Worm (Caenorhabditis elegans) whole organism, young adult: ENCODE measurements around the gene C23G10.1.

Source experiments
- F22D6.2 ChIP-seq: sonication (generic microtip); optimal IDR thresholded peaks from 2 replicates; lab custom pipeline; 2016; ENCODE audit warnings: mild to moderate bottlenecking, missing genetic modification characterization, missing compliant biosample characterization
- F49E8.2 ChIP-seq: sonication (generic microtip); optimal IDR thresholded peaks from 3 replicates; lab custom pipeline; 2017; ENCODE audit warnings: missing genetic modification characterization, mild to moderate bottlenecking, missing compliant biosample characterization, antibody characterized with exemption, moderate library complexity; ENCODE audit not compliant: insufficient read depth
- F52B5.7 ChIP-seq: sonication (generic microtip); optimal IDR thresholded peaks from 2 replicates; lab custom pipeline; 2016; ENCODE audit warnings: mild to moderate bottlenecking, missing genetic modification characterization, missing compliant biosample characterization
- T07F8.4 ChIP-seq: sonication (generic microtip); optimal IDR thresholded peaks from 2 replicates; lab custom pipeline; 2016; ENCODE audit warnings: mild to moderate bottlenecking, missing genetic modification characterization, moderate library complexity, missing compliant biosample characterization
- Y53G8AR.9 ChIP-seq: fragments of 200-800 bp; sonication (Bioruptor generic); conservative IDR thresholded peaks from 2 replicates; pipeline ENCODE4 v1.3.6; 2022; ENCODE audit warnings: missing genetic modification reagents, missing genetic modification characterization, missing compliant biosample characterization
- Y56A3A.18 ChIP-seq: fragments of 200-800 bp; sonication (Bioruptor generic); IDR thresholded peaks from 2 replicates; pipeline ENCODE4 v1.3.6; 2022; ENCODE audit warnings: missing genetic modification reagents, missing genetic modification characterization, missing compliant biosample characterization
- ZK185.1 ChIP-seq: sonication (generic microtip); optimal IDR thresholded peaks from 2 replicates; lab custom pipeline; 2016; ENCODE audit warnings: mild to moderate bottlenecking, missing genetic modification characterization, missing compliant biosample characterization; ENCODE audit not compliant: poor library complexity, severe bottlenecking
- ama-1 ChIP-seq, 3 experiments: fragments of 150-350 bp in 1 of 3; sonication (generic microtip) in 2 of 3; optimal IDR thresholded peaks; 2 replicates each; lab custom pipeline; 2014 to 2018; ENCODE audit warnings: missing biosample characterization in 2 of 3, missing genetic modification characterization in 2 of 3, missing genetic modification reagents in 2 of 3
- aptf-2 ChIP-seq: fragments of 200-800 bp; sonication (Bioruptor generic); conservative IDR thresholded peaks from 2 replicates; pipeline ENCODE4 v1.3.6; 2022; ENCODE audit warnings: missing genetic modification reagents, missing genetic modification characterization, missing compliant biosample characterization
- athp-1 ChIP-seq: sonication (generic microtip); optimal IDR thresholded peaks from 2 replicates; lab custom pipeline; 2017; ENCODE audit warnings: mild to moderate bottlenecking, missing genetic modification characterization, missing compliant biosample characterization
- cebp-1 ChIP-seq, 2 experiments: fragments of 200-800 bp in 1 of 2; sonication (Bioruptor generic) in 1 of 2; sonication (generic microtip) in 1 of 2; IDR thresholded peaks in 1 of 2; optimal IDR thresholded peaks in 1 of 2; 2 replicates each; pipeline versions ENCODE4 v1.3.6 to Lab custom; 2017 to 2022; ENCODE audit warnings: missing compliant biosample characterization in 2 of 2, missing genetic modification characterization in 2 of 2, mild to moderate bottlenecking in 1 of 2, missing genetic modification reagents in 1 of 2, moderate library complexity in 1 of 2
- ceh-100 ChIP-seq: fragments of 200-800 bp; sonication (Bioruptor generic); IDR thresholded peaks from 2 replicates; pipeline ENCODE4 v1.3.6; 2022; ENCODE audit warnings: missing genetic modification reagents, missing genetic modification characterization, missing compliant biosample characterization
- ceh-79 ChIP-seq: sonication (generic microtip); optimal IDR thresholded peaks from 2 replicates; lab custom pipeline; 2017; ENCODE audit warnings: mild to moderate bottlenecking, missing genetic modification characterization, missing compliant biosample characterization
- dpl-1 ChIP-seq: fragments of 150-350 bp; optimal IDR thresholded peaks from 2 replicates; lab custom pipeline; 2014; ENCODE audit warnings: missing biosample characterization, missing genetic modification reagents, missing genetic modification characterization
- ekl-4 ChIP-seq: fragments of 200-800 bp; sonication (Bioruptor generic); IDR thresholded peaks from 2 replicates; pipeline ENCODE4 v1.3.6; 2022; ENCODE audit warnings: missing genetic modification reagents, missing genetic modification characterization, missing compliant biosample characterization
- fkh-3 ChIP-seq: sonication (generic microtip); optimal IDR thresholded peaks from 2 replicates; lab custom pipeline; 2016; ENCODE audit warnings: mild to moderate bottlenecking, missing genetic modification characterization, missing compliant biosample characterization
- gei-17 ChIP-seq: fragments of 200-800 bp; sonication (Bioruptor generic); optimal IDR thresholded peaks from 2 replicates; lab custom pipeline; 2018; ENCODE audit warnings: mild to moderate bottlenecking, missing genetic modification characterization, missing compliant biosample characterization
- him-1 ChIP-seq: sonication (generic microtip); optimal IDR thresholded peaks from 2 replicates; lab custom pipeline; 2016; ENCODE audit warnings: missing genotype, missing genetic modification reagents, missing genetic modification characterization, missing compliant biosample characterization
- let-526 ChIP-seq: fragments of 200-800 bp; sonication (Bioruptor generic); IDR thresholded peaks from 2 replicates; pipeline ENCODE4 v1.3.6; 2022; ENCODE audit warnings: missing genetic modification reagents, missing genetic modification characterization, missing compliant biosample characterization
- let-607 ChIP-seq, 2 experiments: fragments of 200-800 bp in 1 of 2; sonication (Bioruptor generic) in 1 of 2; sonication (generic microtip) in 1 of 2; optimal IDR thresholded peaks; 2 replicates each; lab custom pipeline; 2016 to 2018; ENCODE audit warnings: mild to moderate bottlenecking in 2 of 2, missing compliant biosample characterization in 2 of 2, missing genetic modification characterization in 2 of 2, moderate library complexity in 2 of 2, missing genotype in 1 of 2
- lin-40 ChIP-seq: sonication (generic microtip); optimal IDR thresholded peaks from 2 replicates; lab custom pipeline; 2016; ENCODE audit warnings: missing genetic modification characterization, mild to moderate bottlenecking, missing compliant biosample characterization, missing genotype, missing genetic modification reagents
- nfyb-1 ChIP-seq: fragments of 200-800 bp; sonication (Bioruptor generic); IDR thresholded peaks from 2 replicates; pipeline ENCODE4 v1.3.6; 2022; ENCODE audit warnings: missing genetic modification reagents, missing genetic modification characterization, missing compliant biosample characterization
- nhr-120 ChIP-seq: fragments of 200-800 bp; sonication (Bioruptor generic); IDR thresholded peaks from 2 replicates; pipeline ENCODE4 v1.3.6; 2022; ENCODE audit warnings: missing genetic modification characterization, missing compliant biosample characterization
- nhr-179 ChIP-seq: sonication (generic microtip); optimal IDR thresholded peaks from 2 replicates; lab custom pipeline; 2016; ENCODE audit warnings: mild to moderate bottlenecking, missing genetic modification characterization, missing compliant biosample characterization
- nhr-27 ChIP-seq: fragments of 200-800 bp; sonication (Bioruptor generic); optimal IDR thresholded peaks from 2 replicates; lab custom pipeline; 2018; ENCODE audit warnings: mild to moderate bottlenecking, missing genetic modification characterization, moderate library complexity, missing compliant biosample characterization
- nhr-80 ChIP-seq: sonication (generic microtip); optimal IDR thresholded peaks from 2 replicates; lab custom pipeline; 2016; ENCODE audit warnings: missing genetic modification characterization, missing compliant biosample characterization
- pbrm-1 ChIP-seq: fragments of 200-800 bp; sonication (Bioruptor generic); IDR thresholded peaks from 2 replicates; pipeline ENCODE4 v1.3.6; 2022; ENCODE audit warnings: missing genetic modification reagents, missing genetic modification characterization, missing compliant biosample characterization
- rec-8 ChIP-seq, 2 experiments: sonication (generic microtip); optimal IDR thresholded peaks; 2 replicates each; lab custom pipeline; 2016; ENCODE audit warnings: mild to moderate bottlenecking in 2 of 2, missing genetic modification characterization in 2 of 2, missing genetic modification reagents in 2 of 2, missing genotype in 2 of 2, missing biosample characterization in 1 of 2, missing compliant biosample characterization in 1 of 2, moderate library complexity in 1 of 2
- repo-1 ChIP-seq: sonication (generic microtip); optimal IDR thresholded peaks from 2 replicates; lab custom pipeline; 2017; ENCODE audit warnings: mild to moderate bottlenecking, missing genetic modification characterization, missing compliant biosample characterization
- snpc-4 ChIP-seq, 5 experiments: fragments of 150-350 bp in 1 of 5; sonication (generic microtip) in 4 of 5; optimal IDR thresholded peaks; 2 replicates each; lab custom pipeline; 2014 to 2018; ENCODE audit warnings: missing genetic modification characterization in 5 of 5, missing biosample characterization in 3 of 5, antibody characterized with exemption in 2 of 5, mild to moderate bottlenecking in 2 of 5, missing compliant biosample characterization in 2 of 5, missing genotype in 2 of 5, moderate library complexity in 2 of 5, missing genetic modification reagents in 1 of 5
- tbp1 ChIP-seq: fragments of 200-800 bp; sonication (Bioruptor generic); optimal IDR thresholded peaks from 2 replicates; lab custom pipeline; 2018; ENCODE audit warnings: mild to moderate bottlenecking, missing genetic modification characterization, missing compliant biosample characterization
- tlf-1 ChIP-seq: fragments of 200-800 bp; sonication (Bioruptor generic); optimal IDR thresholded peaks from 2 replicates; lab custom pipeline; 2018; ENCODE audit warnings: mild to moderate bottlenecking, missing genetic modification characterization, missing compliant biosample characterization
- unc-62 ChIP-seq: fragments of 150-350 bp; optimal IDR thresholded peaks from 2 replicates; lab custom pipeline; 2014; ENCODE audit warnings: missing biosample characterization, missing genetic modification reagents, missing genetic modification characterization
- ztf-18 ChIP-seq: sonication (generic microtip); optimal IDR thresholded peaks from 2 replicates; lab custom pipeline; 2016; ENCODE audit warnings: missing genotype, mild to moderate bottlenecking, missing genetic modification characterization, missing compliant biosample characterization

Gene C23G10.1

ce11 chrIII:6208984-6209383 lies at the start of gene C23G10.1:
C23G10.1 (plus strand) TSS chrIII:6209284.
- TF ChIP-seq ceh-100 (GFP tag; lab: Robert Waterston, UW) (no peak), fkh-3 (no peak), repo-1 (tag; lab: Kevin White, UChicago) (no peak), nhr-179 (tag; lab: Kevin White, UChicago) (no peak), F49E8.2 (tag; lab: Kevin White, UChicago) (peak; percentile 32)

ce11 chrIII:6163381-6163780 lies 45.7 kb upstream of the C23G10.1 start:
- TF ChIP-seq nhr-27 (tag; lab: Kevin White, UChicago) (no peak), dpl-1 (GFP tag; lab: Kevin White, UChicago) (no peak), nhr-80 (tag; lab: Kevin White, UChicago) (peak; percentile 60), Y56A3A.18 (GFP tag; lab: Robert Waterston, UW) (no peak), unc-62 (GFP tag; lab: Kevin White, UChicago) (peak; percentile 52), F22D6.2 (tag; lab: Kevin White, UChicago) (no peak), let-607 (tag; optimal IDR thresholded peaks at IDR 0.05; lab: Kevin White, UChicago) (peak; percentile 77 to 94), snpc-4 (GFP tag; optimal IDR thresholded peaks at IDR 0.05; lab: Kevin White, UChicago) (no peak), snpc-4 (tag; optimal IDR thresholded peaks at IDR 0.05; lab: Kevin White, UChicago) (no peak)

- TF ChIP-seq snpc-4 (GFP tag; optimal IDR thresholded peaks at IDR 0.05; lab: Kevin White, UChicago) (no peak), snpc-4 (tag; optimal IDR thresholded peaks at IDR 0.05; lab: Kevin White, UChicago) (peak in 1 of 4 experiments; percentile 36), fkh-3 (no peak), F52B5.7 (tag; lab: Kevin White, UChicago) (peak; percentile 55), lin-40 (tag; lab: Kevin White, UChicago) (peak; percentile 11), him-1 (peak; percentile 5), ceh-79 (tag; lab: Kevin White, UChicago) (no peak), ztf-18 (tag; lab: Kevin White, UChicago) (peak; percentile 20), ekl-4 (GFP tag; lab: Robert Waterston, UW) (peak; percentile 42; the same call in 1 of the 2 replicates), ZK185.1 (peak; percentile 16), nhr-27 (tag; lab: Kevin White, UChicago) (no peak), pbrm-1 (GFP tag; lab: Robert Waterston, UW) (peak; percentile 38; the same call in 1 of the 2 replicates), aptf-2 (GFP tag; lab: Robert Waterston, UW) (no peak), rec-8 (tag; optimal IDR thresholded peaks at IDR 0.05; lab: Kevin White, UChicago) (no peak), tbp1 (GFP tag; lab: Kevin White, UChicago) (no peak), tlf-1 (GFP tag; lab: Kevin White, UChicago) (peak; percentile 47), repo-1 (tag; lab: Kevin White, UChicago) (peak; percentile 49), Y53G8AR.9 (GFP tag; lab: Robert Waterston, UW) (no peak), cebp-1 (GFP tag; IDR thresholded peaks at IDR 0.05; lab: Robert Waterston, UW) (no peak), cebp-1 (tag; optimal IDR thresholded peaks at IDR 0.05; lab: Kevin White, UChicago) (peak; percentile 59), gei-17 (GFP tag; lab: Kevin White, UChicago) (no peak), T07F8.4 (tag; lab: Kevin White, UChicago) (peak; percentile 9), nhr-120 (GFP tag; lab: Robert Waterston, UW) (0 out of 2 replicates have a peak, but pooled peaks have one; percentile 42), let-526 (GFP tag; lab: Robert Waterston, UW) (no peak), ama-1 (optimal IDR thresholded peaks at IDR 0.05; lab: Kevin White, UChicago) (peak; percentile 35), ama-1 (GFP tag; optimal IDR thresholded peaks at IDR 0.05; lab: Kevin White, UChicago) (peak in 1 of 2 experiments; percentile 2), athp-1 (tag; lab: Kevin White, UChicago) (peak; percentile 59), nfyb-1 (0 out of 2 replicates have a peak, but pooled peaks have one; percentile 46)
These were observed 44.7 kb upstream of the C23G10.1 start, which contains the start of gene F42A10.9 for ce11 chrIII:6164253-6164971. F42A10.9 (plus strand) TSS chrIII:6164573.
